Worm (Caenorhabditis elegans) whole organism, mixed stage, embryonic: Measurements from ENCODE around the gene mltn-13.

ENCODE experiments used
- flh-1 ChIP-seq: fragments of 200-800 bp; sonication (Bioruptor generic); optimal IDR thresholded peaks from 2 replicates; lab custom pipeline; 2018; ENCODE audit warnings: mild to moderate bottlenecking, missing genetic modification characterization, moderate library complexity, missing compliant biosample characterization
- snpc-4 ChIP-seq: fragments of 150-350 bp; optimal IDR thresholded peaks from 2 replicates; lab custom pipeline; 2014; ENCODE audit warnings: missing biosample characterization, missing genetic modification characterization

- TF ChIP-seq snpc-4 (tag; lab: Kevin White, UChicago) (no peak), flh-1 (GFP tag; lab: Kevin White, UChicago) (no peak)
These were observed 45.3 kb downstream of the mltn-13 start, which contains the start of gene D1079.1 for ce11 chrX:4402854-4403253.
